Fruit fly (Drosophila melanogaster) whole organism, embryonic: Measurements from ENCODE around the gene tomb.

Experiments
- Antp ChIP-seq: fragments of 200-800 bp; sonication (Bioruptor generic); optimal IDR thresholded peaks from 3 replicates; lab custom pipeline; 2016; ENCODE audit warnings: missing biosample characterization, missing genetic modification characterization
- Blimp-1 ChIP-seq: fragments of 200-800 bp; sonication (Bioruptor generic); optimal IDR thresholded peaks from 3 replicates; lab custom pipeline; 2018; ENCODE audit warnings: missing biosample characterization, missing genetic modification characterization, mild to moderate bottlenecking, moderate library complexity, missing genetic modification reagents
- CG10431 ChIP-seq: fragments of 200-800 bp; sonication (Bioruptor generic); optimal IDR thresholded peaks from 3 replicates; lab custom pipeline; 2018; ENCODE audit warnings: missing biosample characterization, mild to moderate bottlenecking, missing genetic modification characterization
- CG10979 ChIP-seq: fragments of 200-800 bp; sonication (Bioruptor generic); optimal IDR thresholded peaks from 2 replicates; lab custom pipeline; 2018; ENCODE audit warnings: missing biosample characterization, mild to moderate bottlenecking, missing genetic modification characterization, moderate library complexity
- CG11085 ChIP-seq: fragments of 200-800 bp; sonication (Bioruptor generic); IDR thresholded peaks from 2 replicates; pipeline ENCODE4 v1.3.6; 2022; ENCODE audit warnings: missing biosample characterization, missing genetic modification characterization
- CG11247 ChIP-seq: fragments of 200-800 bp; sonication (Bioruptor generic); IDR thresholded peaks from 2 replicates; pipeline ENCODE4 v1.3.6; 2022; ENCODE audit warnings: missing biosample characterization, missing genetic modification characterization
- CG11695 ChIP-seq: fragments of 200-800 bp; sonication (Bioruptor generic); IDR thresholded peaks from 3 replicates; pipeline ENCODE4 v1.3.6; 2022; ENCODE audit warnings: missing biosample characterization, missing genetic modification characterization
- CG12659 ChIP-seq: fragments of 200-800 bp; sonication (Bioruptor generic); optimal IDR thresholded peaks from 3 replicates; lab custom pipeline; 2017; ENCODE audit warnings: mild to moderate bottlenecking, missing biosample characterization, missing genetic modification reagents, missing genetic modification characterization
- CG13123 ChIP-seq: fragments of 200-800 bp; sonication (Bioruptor generic); optimal IDR thresholded peaks from 2 replicates; lab custom pipeline; 2016; ENCODE audit warnings: missing biosample characterization, missing genetic modification characterization
- CG13287 ChIP-seq: fragments of 200-800 bp; sonication (Bioruptor generic); IDR thresholded peaks from 2 replicates; pipeline ENCODE4 v1.3.6; 2022; ENCODE audit warnings: missing biosample characterization, missing genetic modification characterization; ENCODE audit not compliant: partially characterized antibody
- CG13894 ChIP-seq: fragments of 200-800 bp; sonication (Bioruptor generic); optimal IDR thresholded peaks from 3 replicates; lab custom pipeline; 2018; ENCODE audit warnings: missing biosample characterization, mild to moderate bottlenecking, missing genetic modification characterization, moderate library complexity
- CG14710 ChIP-seq: fragments of 200-800 bp; sonication (Bioruptor generic); optimal IDR thresholded peaks from 3 replicates; lab custom pipeline; 2019; ENCODE audit warnings: missing biosample characterization, mild to moderate bottlenecking, missing genetic modification characterization, moderate library complexity
- CG17186 ChIP-seq: fragments of 200-800 bp; sonication (Bioruptor generic); optimal IDR thresholded peaks from 3 replicates; lab custom pipeline; 2017; ENCODE audit warnings: missing biosample characterization, missing genetic modification reagents, missing genetic modification characterization
- CG17359 ChIP-seq: fragments of 200-800 bp; sonication (Bioruptor generic); optimal IDR thresholded peaks from 3 replicates; lab custom pipeline; 2018; ENCODE audit warnings: missing biosample characterization, mild to moderate bottlenecking, missing genetic modification characterization, moderate library complexity
- CG30020 ChIP-seq: fragments of 200-800 bp; optimal IDR thresholded peaks from 2 replicates; lab custom pipeline; 2019; ENCODE audit warnings: missing biosample characterization, mild to moderate bottlenecking, missing genetic modification characterization, moderate library complexity
- CG3065 ChIP-seq: fragments of 200-800 bp; sonication (Bioruptor generic); optimal IDR thresholded peaks from 2 replicates; lab custom pipeline; 2016; ENCODE audit warnings: missing biosample characterization, missing genetic modification characterization
- CG31365 ChIP-seq: fragments of 200-800 bp; sonication (Bioruptor generic); optimal IDR thresholded peaks from 2 replicates; lab custom pipeline; 2018; ENCODE audit warnings: missing biosample characterization, mild to moderate bottlenecking, missing genetic modification characterization
- CG32772 ChIP-seq: fragments of 200-800 bp; sonication (Bioruptor generic); IDR thresholded peaks from 2 replicates; pipeline ENCODE4 v1.3.6; 2022; ENCODE audit warnings: missing biosample characterization, missing genetic modification characterization
- CG3281 ChIP-seq: fragments of 200-800 bp; sonication (Bioruptor generic); optimal IDR thresholded peaks from 3 replicates; lab custom pipeline; 2017; ENCODE audit warnings: missing biosample characterization, mild to moderate bottlenecking, missing genetic modification characterization
- CG34422 ChIP-seq: fragments of 200-800 bp; sonication (Bioruptor generic); IDR thresholded peaks from 3 replicates; pipeline ENCODE4 v1.3.6; 2022; ENCODE audit warnings: missing biosample characterization, missing genetic modification characterization
- CG3726 ChIP-seq: fragments of 200-800 bp; sonication (Bioruptor generic); IDR thresholded peaks from 3 replicates; pipeline ENCODE4, ENCODE4 v1.3.6; 2022; ENCODE audit warnings: missing biosample characterization, missing genetic modification characterization
- CG7372 ChIP-seq: fragments of 200-800 bp; sonication (Bioruptor generic); IDR thresholded peaks from 2 replicates; pipeline ENCODE4 v1.3.6; 2022; ENCODE audit warnings: missing biosample characterization, missing genetic modification characterization
- CG8478 ChIP-seq: fragments of >200 bp; optimal IDR thresholded peaks from 2 replicates; lab custom pipeline; 2018
- CG9817 ChIP-seq: fragments of 200-800 bp; sonication (Bioruptor generic); optimal IDR thresholded peaks from 2 replicates; lab custom pipeline; 2018; ENCODE audit warnings: missing biosample characterization, mild to moderate bottlenecking, missing genetic modification characterization, moderate library complexity
- CHES-1-like ChIP-seq: fragments of 200-800 bp; sonication (Bioruptor generic); optimal IDR thresholded peaks from 2 replicates; lab custom pipeline; 2016; ENCODE audit warnings: missing biosample characterization, missing genetic modification characterization
- CTCF ChIP-seq: fragments of 200-800 bp; sonication (Bioruptor generic); optimal IDR thresholded peaks from 2 replicates; lab custom pipeline; 2017; ENCODE audit warnings: missing biosample characterization, mild to moderate bottlenecking, missing genetic modification characterization, moderate library complexity
- Camta ChIP-seq: fragments of 200-800 bp; sonication (Bioruptor generic); optimal IDR thresholded peaks from 2 replicates; lab custom pipeline; 2016; ENCODE audit warnings: missing biosample characterization, missing genetic modification characterization
- CrebB ChIP-seq: fragments of 200-800 bp; sonication (Bioruptor generic); optimal IDR thresholded peaks from 3 replicates; lab custom pipeline; 2018; ENCODE audit warnings: missing biosample characterization, mild to moderate bottlenecking, missing genetic modification characterization
- E2f1 ChIP-seq: fragments of 200-800 bp; sonication (Bioruptor generic); IDR thresholded peaks from 2 replicates; pipeline ENCODE4 v1.3.6; 2022; ENCODE audit warnings: missing biosample characterization, missing genetic modification characterization
- NK7.1 ChIP-seq: fragments of 200-800 bp; sonication (Bioruptor generic); optimal IDR thresholded peaks from 3 replicates; lab custom pipeline; 2016; ENCODE audit warnings: missing biosample characterization, missing genetic modification characterization
- Nf-YB ChIP-seq: fragments of 200-800 bp; sonication (Bioruptor generic); optimal IDR thresholded peaks from 3 replicates; lab custom pipeline; 2019; ENCODE audit warnings: missing biosample characterization, mild to moderate bottlenecking, missing genetic modification characterization, moderate library complexity
- Oaz ChIP-seq: fragments of 200-800 bp; sonication (Bioruptor generic); IDR thresholded peaks from 2 replicates; pipeline ENCODE4 v1.3.6; 2022; ENCODE audit warnings: missing biosample characterization, missing genetic modification characterization
- Oli ChIP-seq: fragments of 200-800 bp; sonication (Bioruptor generic); optimal IDR thresholded peaks from 2 replicates; lab custom pipeline; 2018; ENCODE audit warnings: missing biosample characterization, mild to moderate bottlenecking, missing genetic modification characterization, moderate library complexity
- Sry-δ ChIP-seq: fragments of 200-800 bp; sonication (Bioruptor generic); optimal IDR thresholded peaks from 2 replicates; lab custom pipeline; 2016; ENCODE audit warnings: missing biosample characterization, missing genetic modification characterization
- Taf1 ChIP-seq: fragments of 200-800 bp; sonication (Bioruptor generic); IDR thresholded peaks from 2 replicates; pipeline ENCODE4 v1.3.6; 2022; ENCODE audit warnings: missing biosample characterization, missing genetic modification characterization
- Trl ChIP-seq, 3 experiments: fragments of >200 bp in 2 of 3; fragments of 200-800 bp in 1 of 3; sonication (Bioruptor generic) in 1 of 3; optimal IDR thresholded peaks; 2 replicates in 1 of 3; 3 replicates in 2 of 3; lab custom pipeline; 2016 to 2017; ENCODE audit warnings: missing biosample characterization in 1 of 3, missing genetic modification characterization in 1 of 3
- abd-A ChIP-seq: fragments of 200-800 bp; sonication (Bioruptor generic); optimal IDR thresholded peaks from 3 replicates; lab custom pipeline; 2019; ENCODE audit warnings: missing biosample characterization, mild to moderate bottlenecking, missing genetic modification characterization, moderate library complexity
- ara ChIP-seq: fragments of 200-800 bp; sonication (Bioruptor generic); IDR thresholded peaks from 2 replicates; pipeline ENCODE4 v1.3.6; 2022; ENCODE audit warnings: missing biosample characterization, missing genetic modification characterization
- cg ChIP-seq: fragments of 200-800 bp; sonication (Bioruptor generic); optimal IDR thresholded peaks from 3 replicates; lab custom pipeline; 2019; ENCODE audit warnings: missing biosample characterization, mild to moderate bottlenecking, missing genetic modification characterization, moderate library complexity
- ci ChIP-seq: fragments of 200-800 bp; sonication (Bioruptor generic); IDR thresholded peaks from 3 replicates; pipeline ENCODE4 v1.3.6; 2022; ENCODE audit warnings: missing biosample characterization, missing genetic modification characterization
- cwo ChIP-seq: fragments of 200-800 bp; sonication (Bioruptor generic); optimal IDR thresholded peaks from 3 replicates; lab custom pipeline; 2017; ENCODE audit warnings: missing biosample characterization, missing genetic modification characterization, mild to moderate bottlenecking, moderate library complexity, missing genetic modification reagents
- insv ChIP-seq, 2 experiments: fragments of 200-800 bp; sonication (Bioruptor generic); optimal IDR thresholded peaks; 3 replicates each; lab custom pipeline; 2016 to 2018; ENCODE audit warnings: missing biosample characterization in 2 of 2, missing genetic modification characterization in 2 of 2
- jigr1 ChIP-seq: fragments of 200-800 bp; sonication (Bioruptor generic); IDR thresholded peaks from 3 replicates; pipeline ENCODE4 v1.3.6; 2022; ENCODE audit warnings: missing biosample characterization, missing genetic modification characterization
- jumu ChIP-seq: fragments of 200-800 bp; sonication (Bioruptor generic); optimal IDR thresholded peaks from 3 replicates; lab custom pipeline; 2016; ENCODE audit warnings: missing biosample characterization, missing genetic modification characterization
- nmo ChIP-seq: fragments of 200-800 bp; sonication (Bioruptor generic); optimal IDR thresholded peaks from 2 replicates; lab custom pipeline; 2018; ENCODE audit warnings: missing biosample characterization, mild to moderate bottlenecking, missing genetic modification characterization, moderate library complexity
- phol ChIP-seq: fragments of 200-800 bp; sonication (Bioruptor generic); optimal IDR thresholded peaks from 3 replicates; lab custom pipeline; 2018; ENCODE audit warnings: missing biosample characterization, mild to moderate bottlenecking, missing genetic modification characterization, moderate library complexity
- so ChIP-seq: fragments of 200-800 bp; sonication (Bioruptor generic); IDR thresholded peaks from 3 replicates; pipeline ENCODE4 v1.3.6; 2022; ENCODE audit warnings: missing biosample characterization, missing genetic modification characterization
- sug ChIP-seq: fragments of 200-800 bp; optimal IDR thresholded peaks from 2 replicates; lab custom pipeline; 2019; ENCODE audit warnings: missing biosample characterization, mild to moderate bottlenecking, missing genetic modification characterization, moderate library complexity
- wek ChIP-seq: fragments of 200-800 bp; sonication (Bioruptor generic); optimal IDR thresholded peaks from 3 replicates; lab custom pipeline; 2018; ENCODE audit warnings: missing biosample characterization, mild to moderate bottlenecking, missing genetic modification characterization, moderate library complexity
- zf30C ChIP-seq: fragments of 200-800 bp; sonication (Bioruptor generic); optimal IDR thresholded peaks from 3 replicates; lab custom pipeline; 2018; ENCODE audit warnings: missing biosample characterization, mild to moderate bottlenecking, missing genetic modification characterization

tomb gene

DNA sequence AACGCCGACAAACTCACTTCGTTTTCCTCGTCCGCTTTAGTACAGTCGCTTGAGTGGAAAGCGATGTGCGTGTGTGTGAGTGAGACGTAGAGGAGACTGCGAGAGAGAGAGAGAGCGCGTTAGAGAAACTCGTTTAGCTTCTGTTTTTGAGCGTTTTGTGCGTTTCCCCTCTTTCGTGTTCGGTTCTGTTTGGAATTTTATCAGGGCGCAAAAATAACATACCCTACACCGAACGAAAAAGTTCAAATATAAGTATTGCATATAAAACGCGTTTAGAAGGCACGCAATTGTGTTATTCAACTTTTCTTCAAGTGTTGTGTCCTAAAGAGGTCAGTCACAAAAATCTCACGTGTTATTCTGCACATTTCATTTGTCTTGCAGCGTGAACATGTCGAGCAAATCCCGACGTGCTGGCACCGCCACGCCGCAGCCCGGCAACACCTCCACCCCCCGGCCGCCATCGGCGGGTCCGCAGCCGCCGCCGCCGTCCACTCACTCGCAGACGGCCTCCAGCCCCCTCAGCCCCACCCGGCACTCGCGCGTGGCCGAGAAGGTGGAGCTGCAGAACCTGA is 6.5 kb upstream of the tomb start (continued):
- TF ChIP-seq phol (no peak), Nf-YB (no peak), CG13287 (0 out of 2 replicates have a peak, but pooled peaks have one; percentile 5), CG34422 (GFP tag; lab: Robert Waterston, UW) (peak; percentile 86), Antp (GFP tag; lab: Kevin White, UChicago) (peak; percentile 49), jigr1 (GFP tag; lab: Robert Waterston, UW) (no peak), CG14710 (tag; lab: Kevin White, UChicago) (peak; percentile 4), CG10979 (peak; percentile 16), nmo (GFP tag; lab: Kevin White, UChicago) (peak; percentile 27), Sry-δ (no peak), NK7.1 (no peak), Trl (optimal IDR thresholded peaks at IDR 0.05; lab: Kevin White, UChicago) (peak; percentile 81 to 90), Trl (GFP tag; optimal IDR thresholded peaks at IDR 0.05; lab: Kevin White, UChicago) (peak; percentile 49), CHES-1-like (peak; percentile 61), Blimp-1 (GFP tag; lab: Kevin White, UChicago) (peak; percentile 75), E2f1 (GFP tag; lab: Robert Waterston, UW) (no peak), abd-A (tag; lab: Kevin White, UChicago) (no peak), CrebB (tag; lab: Kevin White, UChicago) (peak; percentile 36), CG17359 (peak; percentile 44), cg (peak; percentile 88), cwo (peak; percentile 86), CG11247 (GFP tag; lab: Robert Waterston, UW) (no peak), CG10431 (GFP tag; lab: Kevin White, UChicago) (no peak), Taf1 (GFP tag; lab: Robert Waterston, UW) (no peak; the same call in 1 of the 2 replicates), CG3281 (GFP tag; lab: Kevin White, UChicago) (peak; percentile 61), Oli (tag; lab: Kevin White, UChicago) (peak; percentile 29), CG3065 (GFP tag; lab: Kevin White, UChicago) (no peak), CTCF (GFP tag; lab: Kevin White, UChicago) (no peak), CG17186 (GFP tag; lab: Kevin White, UChicago) (no peak), CG12659 (GFP tag; lab: Kevin White, UChicago) (peak; percentile 37), insv (GFP tag; optimal IDR thresholded peaks at IDR 0.05; lab: Kevin White, UChicago) (peak in 1 of 2 experiments; percentile 27), Camta (GFP tag; lab: Kevin White, UChicago) (no peak), CG3726 (GFP tag; lab: Robert Waterston, UW) (0 out of 3 replicates have a peak, but pooled peaks have one; percentile 29), CG7372 (GFP tag; lab: Robert Waterston, UW) (peak; percentile 21; the same call in 1 of the 2 replicates), so (GFP tag; lab: Robert Waterston, UW) (peak; percentile 70; the same call in 1 of the 3 replicates), CG8478 (lab: Kevin White, UChicago) (no peak), CG30020 (tag; lab: Kevin White, UChicago) (no peak), CG13123 (GFP tag; lab: Kevin White, UChicago) (no peak), wek (GFP tag; lab: Kevin White, UChicago) (no peak), sug (tag; lab: Kevin White, UChicago) (peak; percentile 26), CG31365 (tag; lab: Kevin White, UChicago) (no peak), jumu (GFP tag; lab: Kevin White, UChicago) (no peak), CG32772 (0 out of 2 replicates have a peak, but pooled peaks have one; percentile 35), zf30C (peak; percentile 96), CG11695 (GFP tag; lab: Robert Waterston, UW) (peak; percentile 70), CG11085 (GFP tag; lab: Robert Waterston, UW) (no peak), ara (no peak), Oaz (GFP tag; lab: Robert Waterston, UW) (no peak), CG9817 (tag; lab: Kevin White, UChicago) (peak; percentile 27), CG13894 (tag; lab: Kevin White, UChicago) (no peak), ci (GFP tag; lab: Robert Waterston, UW) (peak; percentile 88)
